Worm (Caenorhabditis elegans): ENCODE data around the gene F25D1.5.
A peak's percentile ranks its signal among the peaks of the same experiment; 100 is the strongest.

Gene F25D1.5

ce11 chrV:10557094-10557493, 10.5 kb upstream of the F25D1.5 start:
- TF ChIP-seq fkh-10 (GFP tag; optimal IDR thresholded peaks at IDR 0.05) = no peak
- TF ChIP-seq D1046.2 (GFP tag; IDR thresholded peaks at IDR 0.05) = no peak
- TF ChIP-seq dpl-1 (GFP tag; optimal IDR thresholded peaks at IDR 0.05) = no peak
- TF ChIP-seq nhr-28 (tag; optimal IDR thresholded peaks at IDR 0.05) = peak; percentile 49

- no peak for TF ChIP-seq unc-39 (tag; optimal IDR thresholded peaks at IDR 0.05)
- peak in 1 of 2 experiments; percentile 85 for TF ChIP-seq unc-62 (GFP tag; optimal IDR thresholded peaks at IDR 0.05 in 1 of 2)
- no peak for TF ChIP-seq unc-62 (tag; optimal IDR thresholded peaks at IDR 0.05)
- TF ChIP-seq nhr-6 (tag; optimal IDR thresholded peaks at IDR 0.05) = no peak
Measured at ce11 chrV:10556362-10556761, 9.8 kb upstream of the F25D1.5 start.

ce11 chrV:10555239-10555638, 8.7 kb upstream of the F25D1.5 start, which contains the start of gene F32G8.3:
Gene F32G8.3, minus strand, starts transcription at chrV:10555339.
- TF ChIP-seq lin-29 (GFP tag; IDR thresholded peaks at IDR 0.05) (no peak), nhr-77 (tag; optimal IDR thresholded peaks at IDR 0.05) (no peak), nhr-237 (tag; optimal IDR thresholded peaks at IDR 0.05) (no peak), tag-97 (GFP tag; IDR thresholded peaks at IDR 0.05) (no peak), F37D6.2 (tag; optimal IDR thresholded peaks at IDR 0.05) (no peak), nhr-76 (tag; optimal IDR thresholded peaks at IDR 0.05) (no peak), mxl-3 (GFP tag; optimal IDR thresholded peaks at IDR 0.05) (no peak), ZK337.2 (GFP tag; IDR thresholded peaks at IDR 0.05) (no peak), daf-8 (GFP tag; IDR thresholded peaks at IDR 0.05) (no peak)

ce11 chrV:10549717-10550116, 3.1 kb upstream of the F25D1.5 start, which contains the start of gene F32G8.2:
Gene F32G8.2, plus strand, starts transcription at chrV:10550017.
- TF ChIP-seq Y48G9A.11 (GFP tag; IDR thresholded peaks at IDR 0.05) (no peak), lin-39 (tag; optimal IDR thresholded peaks at IDR 0.05) (no peak), ztf-7 (tag; optimal IDR thresholded peaks at IDR 0.05) (no peak)

- no peak for TF ChIP-seq R02D3.7 (tag; optimal IDR thresholded peaks at IDR 0.05)
- no peak for TF ChIP-seq mxl-2 (GFP tag; conservative IDR thresholded peaks at IDR 0.05)
- TF ChIP-seq cey-2 (tag; optimal IDR thresholded peaks at IDR 0.05; ENCODE audit: borderline replicate concordance, insufficient read depth) = no peak
- TF ChIP-seq T26A8.4 (GFP tag; IDR thresholded peaks at IDR 0.05) = no peak
- TF ChIP-seq zip-11 (GFP tag; IDR thresholded peaks at IDR 0.05) = no peak
- no peak for TF ChIP-seq fos-1 (tag; optimal IDR thresholded peaks at IDR 0.05)
- TF ChIP-seq php-3 (GFP tag; IDR thresholded peaks at IDR 0.05) = no peak
- no peak for TF ChIP-seq ama-1 (optimal IDR thresholded peaks at IDR 0.05)
- TF ChIP-seq arid-1 (GFP tag; conservative IDR thresholded peaks at IDR 0.05) = no peak
- TF ChIP-seq F44E2.7 (GFP tag; IDR thresholded peaks at IDR 0.05) = no peak
- TF ChIP-seq pqm-1 (tag; optimal IDR thresholded peaks at IDR 0.05) = no peak
- TF ChIP-seq daf-16 (GFP tag; optimal IDR thresholded peaks at IDR 0.05) = no peak
- no peak for TF ChIP-seq daf-16 (tag; optimal IDR thresholded peaks at IDR 0.05)
Measured at ce11 chrV:10548981-10549380, 2.4 kb upstream of the F25D1.5 start, which contains the start of gene srd-34. Gene srd-34, minus strand, starts transcription at chrV:10549081.

- TF ChIP-seq snpc-1.2 (GFP tag; IDR thresholded peaks at IDR 0.05) = no peak
- TF ChIP-seq ceh-32 (tag; optimal IDR thresholded peaks at IDR 0.05; ENCODE audit: poor library complexity) = no peak
- TF ChIP-seq pqm-1 (tag; optimal IDR thresholded peaks at IDR 0.05) = no peak
- no peak for TF ChIP-seq ZK546.5 (tag; optimal IDR thresholded peaks at IDR 0.05)
- TF ChIP-seq D1046.2 (GFP tag; IDR thresholded peaks at IDR 0.05) = no peak
Measured at ce11 chrV:10540024-10540423, 6.6 kb downstream of the F25D1.5 start, which contains the start of gene degt-1. Gene degt-1, plus strand, starts transcription at chrV:10540324.

All from whole organism, L4 larva.